Worm (Caenorhabditis elegans): ENCODE measurements around the gene F54D10.4.

ce11 chrII:3811816-3812332 is 5.0 kb upstream of the F54D10.4 start, which contains the start of gene lido-15:
- TF ChIP-seq dao-5 (tag; optimal IDR thresholded peaks at IDR 0.05): no peak
- TF ChIP-seq him-1 (tag; optimal IDR thresholded peaks at IDR 0.05): no peak

All from whole organism, L4/young adult.